Fruit fly (Drosophila melanogaster): ENCODE data around the gene Tango10.
A peak's percentile ranks its signal among the peaks of the same experiment; 100 is the strongest.

The Tango10 gene

dm6 chrX:11713808-11714528, 6.1 kb upstream of the Tango10 start (continued):
- no peak for TF ChIP-seq CG16813 (GFP tag; IDR thresholded peaks at IDR 0.05; ENCODE audit: partially characterized antibody)
- TF ChIP-seq CkIIα-i1 (GFP tag; IDR thresholded peaks at IDR 0.05): no peak
- no peak for TF ChIP-seq fd64A (GFP tag; optimal IDR thresholded peaks at IDR 0.05)
- no peak for TF ChIP-seq Hr39 (optimal IDR thresholded peaks at IDR 0.05)
- no peak for TF ChIP-seq Bteb2 (GFP tag; optimal IDR thresholded peaks at IDR 0.05)
- no peak for TF ChIP-seq chif (GFP tag; optimal IDR thresholded peaks at IDR 0.05)
- no peak for TF ChIP-seq CG9817 (tag; optimal IDR thresholded peaks at IDR 0.05)
- TF ChIP-seq ase (GFP tag; IDR thresholded peaks at IDR 0.05): no peak
- no peak for TF ChIP-seq CG34224 (GFP tag; IDR thresholded peaks at IDR 0.05; ENCODE audit: partially characterized antibody)
- TF ChIP-seq Tbp (GFP tag; optimal IDR thresholded peaks at IDR 0.05): no peak
- TF ChIP-seq croc (GFP tag; conservative IDR thresholded peaks at IDR 0.05): no peak
- peak; percentile 6 for TF ChIP-seq Nf-YC (tag; optimal IDR thresholded peaks at IDR 0.05)
- no peak for TF ChIP-seq CG12299 (tag; optimal IDR thresholded peaks at IDR 0.05)
- TF ChIP-seq crp (GFP tag; optimal IDR thresholded peaks at IDR 0.05): no peak
- no peak for TF ChIP-seq HHEX (GFP tag; optimal IDR thresholded peaks at IDR 0.05)
- TF ChIP-seq btn (GFP tag; optimal IDR thresholded peaks at IDR 0.05): no peak
- no peak for TF ChIP-seq dysf (GFP tag; IDR thresholded peaks at IDR 0.05)
- TF ChIP-seq CG12104 (GFP tag; optimal IDR thresholded peaks at IDR 0.05): no peak
- no peak for TF ChIP-seq CG15696 (tag; optimal IDR thresholded peaks at IDR 0.05)
- no peak for TF ChIP-seq B-H2 (GFP tag; optimal IDR thresholded peaks at IDR 0.05)
- no peak for TF ChIP-seq CG15011 (GFP tag; optimal IDR thresholded peaks at IDR 0.05)
- no peak for TF ChIP-seq CG4360 (GFP tag; IDR thresholded peaks at IDR 0.05)
- TF ChIP-seq exex (tag; optimal IDR thresholded peaks at IDR 0.05): peak; percentile 84
- no peak for TF ChIP-seq CG4707 (GFP tag; optimal IDR thresholded peaks at IDR 0.05)
- peak; percentile 49 for TF ChIP-seq Hmr (GFP tag; optimal IDR thresholded peaks at IDR 0.05)
- TF ChIP-seq gsb (GFP tag; IDR thresholded peaks at IDR 0.05): no peak
- no peak for TF ChIP-seq Ets97D (GFP tag; optimal IDR thresholded peaks at IDR 0.05)
- TF ChIP-seq E2f2 (GFP tag; IDR thresholded peaks at IDR 0.05): no peak
- TF ChIP-seq TFAM (GFP tag; optimal IDR thresholded peaks at IDR 0.05): no peak
- peak; percentile 0 for TF ChIP-seq CG13296 (GFP tag; optimal IDR thresholded peaks at IDR 0.05)
- no peak for TF ChIP-seq Neu2 (GFP tag; optimal IDR thresholded peaks at IDR 0.05; ENCODE audit: borderline replicate concordance)
- no peak for TF ChIP-seq sisA (GFP tag; IDR thresholded peaks at IDR 0.05)
- no peak for TF ChIP-seq H2.0 (GFP tag; IDR thresholded peaks at IDR 0.05)
- TF ChIP-seq Fer1 (GFP tag; optimal IDR thresholded peaks at IDR 0.05): peak; percentile 21
- TF ChIP-seq crc (GFP tag; optimal IDR thresholded peaks at IDR 0.05): no peak
- no peak for TF ChIP-seq Chrac-16 (GFP tag; optimal IDR thresholded peaks at IDR 0.05)
- no peak for TF ChIP-seq luna (GFP tag; optimal IDR thresholded peaks at IDR 0.05)
- TF ChIP-seq Bdp1 (GFP tag; optimal IDR thresholded peaks at IDR 0.05): no peak
- TF ChIP-seq chm (GFP tag; IDR thresholded peaks at IDR 0.05): peak; percentile 13; the same call in 1 of the 2 replicates
- no peak for TF ChIP-seq ewg (GFP tag; optimal IDR thresholded peaks at IDR 0.05)
- TF ChIP-seq sens-2 (GFP tag; IDR thresholded peaks at IDR 0.05): no peak
- TF ChIP-seq ranshi (GFP tag; IDR thresholded peaks at IDR 0.05): no peak
- no peak for TF ChIP-seq Bgb (GFP tag; IDR thresholded peaks at IDR 0.05; ENCODE audit: partially characterized antibody)
- no peak for TF ChIP-seq sqz (GFP tag; optimal IDR thresholded peaks at IDR 0.05)
- no peak for TF ChIP-seq ttk (GFP tag; IDR thresholded peaks at IDR 0.05)
- TF ChIP-seq Hr78 (GFP tag; optimal IDR thresholded peaks at IDR 0.05): no peak
- no peak for TF ChIP-seq CG6272 (GFP tag; IDR thresholded peaks at IDR 0.05)
- TF ChIP-seq CG4854 (GFP tag; optimal IDR thresholded peaks at IDR 0.05): no peak
- peak; percentile 44 for TF ChIP-seq CG17385 (GFP tag; optimal IDR thresholded peaks at IDR 0.05)
- no peak for TF ChIP-seq Aef1 (GFP tag; IDR thresholded peaks at IDR 0.05)
- no peak for TF ChIP-seq Atf-2 (GFP tag; optimal IDR thresholded peaks at IDR 0.05)
